Worm (Caenorhabditis elegans) whole organism, L1 larva: ENCODE measurements around the gene T05G5.5.

Experiments used
- C04F5.9 ChIP-seq: sonication (generic microtip); optimal IDR thresholded peaks from 2 replicates; lab custom pipeline; 2016; ENCODE audit warnings: missing genetic modification characterization, missing compliant biosample characterization
- C16A3.4 ChIP-seq: fragments of 150-350 bp; optimal IDR thresholded peaks from 2 replicates; lab custom pipeline; 2014; ENCODE audit warnings: missing biosample characterization, missing genetic modification characterization
- F16B12.6 ChIP-seq: fragments of 150-350 bp; optimal IDR thresholded peaks from 2 replicates; lab custom pipeline; 2014; ENCODE audit warnings: missing biosample characterization, missing genetic modification characterization
- Y116A8C.19 ChIP-seq: sonication (generic microtip); optimal IDR thresholded peaks from 2 replicates; lab custom pipeline; 2016; ENCODE audit warnings: missing compliant biosample characterization, missing genetic modification characterization, borderline replicate concordance
- alr-1 ChIP-seq: fragments of 200-800 bp; sonication (Bioruptor generic); optimal IDR thresholded peaks from 2 replicates; lab custom pipeline; 2018; ENCODE audit warnings: borderline replicate concordance, mild to moderate bottlenecking, missing genetic modification characterization, missing compliant biosample characterization
- aly-2 ChIP-seq: fragments of 150-350 bp; optimal IDR thresholded peaks from 2 replicates; lab custom pipeline; 2014; ENCODE audit warnings: missing biosample characterization, missing genetic modification characterization
- ama-1 ChIP-seq: fragments of 150-350 bp; optimal IDR thresholded peaks from 2 replicates; lab custom pipeline; 2014
- blmp-1 ChIP-seq: fragments of 150-350 bp; optimal IDR thresholded peaks from 2 replicates; lab custom pipeline; 2014; ENCODE audit warnings: missing biosample characterization, missing genetic modification characterization
- ceh-90 ChIP-seq: sonication (generic microtip); optimal IDR thresholded peaks from 2 replicates; lab custom pipeline; 2016; ENCODE audit warnings: missing genetic modification characterization, missing compliant biosample characterization
- ces-1 ChIP-seq: fragments of 150-350 bp; optimal IDR thresholded peaks from 2 replicates; lab custom pipeline; 2014; ENCODE audit warnings: missing biosample characterization, missing genetic modification reagents, missing genetic modification characterization
- dpl-1 ChIP-seq, 3 experiments: fragments of 150-350 bp in 2 of 3; sonication (generic microtip) in 1 of 3; optimal IDR thresholded peaks; 2 replicates each; lab custom pipeline; 2014 to 2017; ENCODE audit warnings: missing biosample characterization in 3 of 3, missing genetic modification characterization in 3 of 3, missing genetic modification reagents in 3 of 3
- dsc-1 ChIP-seq: sonication (generic microtip); optimal IDR thresholded peaks from 2 replicates; lab custom pipeline; 2016; ENCODE audit warnings: mild to moderate bottlenecking, missing genetic modification characterization, missing compliant biosample characterization
- egl-27 ChIP-seq, 2 experiments: fragments of 150-350 bp in 1 of 2; sonication (generic microtip); optimal IDR thresholded peaks; 3 replicates each; lab custom pipeline; 2017 to 2018; ENCODE audit warnings: missing biosample characterization in 2 of 2, missing genetic modification characterization in 2 of 2, missing genetic modification reagents in 2 of 2
- ets-5 ChIP-seq: fragments of 200-800 bp; sonication (Bioruptor generic); IDR thresholded peaks from 2 replicates; pipeline ENCODE4 v1.3.6; 2022; ENCODE audit warnings: missing genetic modification characterization, missing compliant biosample characterization
- fkh-10 ChIP-seq: sonication (generic microtip); optimal IDR thresholded peaks from 2 replicates; lab custom pipeline; 2017; ENCODE audit warnings: missing biosample characterization, missing genetic modification reagents, missing genetic modification characterization
- fkh-4 ChIP-seq: sonication (generic microtip); optimal IDR thresholded peaks from 2 replicates; lab custom pipeline; 2016; ENCODE audit warnings: missing compliant biosample characterization, missing genetic modification characterization, borderline replicate concordance
- fos-1 ChIP-seq: fragments of 150-350 bp; optimal IDR thresholded peaks from 2 replicates; lab custom pipeline; 2014; ENCODE audit warnings: missing biosample characterization, missing genetic modification characterization
- grh-1 ChIP-seq: fragments of 200-800 bp; sonication (Bioruptor generic); IDR thresholded peaks from 2 replicates; pipeline ENCODE4 v1.3.6; 2022; ENCODE audit warnings: missing genetic modification reagents, missing genetic modification characterization, missing compliant biosample characterization
- hlh-17 ChIP-seq: fragments of 200-800 bp; sonication (Bioruptor generic); optimal IDR thresholded peaks from 2 replicates; lab custom pipeline; 2018; ENCODE audit warnings: missing genetic modification characterization, mild to moderate bottlenecking, missing compliant biosample characterization, moderate library complexity, borderline replicate concordance
- irx-1 ChIP-seq: sonication (generic microtip); optimal IDR thresholded peaks from 2 replicates; lab custom pipeline; 2016; ENCODE audit warnings: missing genetic modification characterization, missing compliant biosample characterization
- isw-1 ChIP-seq: fragments of 200-800 bp; sonication (Bioruptor generic); IDR thresholded peaks from 2 replicates; pipeline ENCODE4 v1.3.6; 2022; ENCODE audit warnings: missing genetic modification characterization, missing compliant biosample characterization
- lin-14 ChIP-seq: fragments of 200-800 bp; sonication (Bioruptor generic); optimal IDR thresholded peaks from 2 replicates; lab custom pipeline; 2018; ENCODE audit warnings: mild to moderate bottlenecking, missing genetic modification characterization, moderate library complexity, missing compliant biosample characterization
- lin-39 ChIP-seq: fragments of 150-350 bp; optimal IDR thresholded peaks from 2 replicates; lab custom pipeline; 2014; ENCODE audit warnings: missing biosample characterization, missing genetic modification reagents, missing genetic modification characterization
- lir-3 ChIP-seq: sonication (generic microtip); optimal IDR thresholded peaks from 2 replicates; lab custom pipeline; 2016; ENCODE audit warnings: mild to moderate bottlenecking, missing genetic modification characterization, moderate library complexity, missing compliant biosample characterization; ENCODE audit not compliant: poor library complexity
- lsy-2 ChIP-seq, 2 experiments: fragments of 150-350 bp; optimal IDR thresholded peaks; 2 replicates each; lab custom pipeline; 2014; ENCODE audit warnings: missing biosample characterization in 2 of 2, missing genetic modification characterization in 2 of 2
- mdl-1 ChIP-seq, 2 experiments: fragments of 150-350 bp; optimal IDR thresholded peaks; 2 replicates each; lab custom pipeline; 2014 to 2017; ENCODE audit warnings: missing biosample characterization in 2 of 2, missing genetic modification characterization in 2 of 2, inconsistent platforms in 1 of 2
- mef-2 ChIP-seq: fragments of 150-350 bp; optimal IDR thresholded peaks from 2 replicates; lab custom pipeline; 2014; ENCODE audit warnings: missing biosample characterization, missing genetic modification characterization
- nhr-11 ChIP-seq: fragments of 150-350 bp; optimal IDR thresholded peaks from 2 replicates; lab custom pipeline; 2014; ENCODE audit warnings: missing biosample characterization, missing genetic modification characterization
- nhr-12 ChIP-seq: sonication (generic microtip); optimal IDR thresholded peaks from 2 replicates; lab custom pipeline; 2017; ENCODE audit warnings: missing biosample characterization, missing genetic modification characterization
- nhr-19 ChIP-seq: fragments of 200-800 bp; sonication (Bioruptor generic); conservative IDR thresholded peaks from 2 replicates; pipeline ENCODE4 v1.3.6; 2022; ENCODE audit warnings: missing genetic modification characterization, missing compliant biosample characterization
- nhr-20 ChIP-seq: sonication (generic microtip); optimal IDR thresholded peaks from 2 replicates; lab custom pipeline; 2016; ENCODE audit warnings: mild to moderate bottlenecking, missing genetic modification characterization, missing compliant biosample characterization
- nhr-28 ChIP-seq: fragments of 150-350 bp; optimal IDR thresholded peaks from 2 replicates; lab custom pipeline; 2014; ENCODE audit warnings: missing biosample characterization, missing genetic modification characterization
- nhr-47 ChIP-seq: sonication (generic microtip); optimal IDR thresholded peaks from 2 replicates; lab custom pipeline; 2016; ENCODE audit warnings: mild to moderate bottlenecking, missing genetic modification characterization, moderate library complexity, missing compliant biosample characterization
- nhr-71 ChIP-seq: sonication (generic microtip); optimal IDR thresholded peaks from 2 replicates; lab custom pipeline; 2016; ENCODE audit warnings: mild to moderate bottlenecking, missing genetic modification characterization, moderate library complexity, missing compliant biosample characterization
- nhr-77 ChIP-seq: fragments of 150-350 bp; optimal IDR thresholded peaks from 2 replicates; lab custom pipeline; 2014; ENCODE audit warnings: missing biosample characterization, missing genetic modification characterization
- nhr-85 ChIP-seq: sonication (generic microtip); peaks from one replicate; lab custom pipeline; 2016; ENCODE audit warnings: missing genetic modification characterization, inconsistent platforms, missing compliant biosample characterization
- nhr-90 ChIP-seq: sonication (generic microtip); optimal IDR thresholded peaks from 2 replicates; lab custom pipeline; 2016; ENCODE audit warnings: mild to moderate bottlenecking, missing genetic modification characterization, missing compliant biosample characterization; ENCODE audit not compliant: poor library complexity
- pag-3 ChIP-seq: sonication (generic microtip); optimal IDR thresholded peaks from 2 replicates; lab custom pipeline; 2017; ENCODE audit warnings: missing genetic modification characterization, mild to moderate bottlenecking, missing compliant biosample characterization, antibody characterized with exemption, borderline replicate concordance; ENCODE audit not compliant: insufficient read depth
- pqm-1 ChIP-seq: sonication (generic microtip); optimal IDR thresholded peaks from 3 replicates; lab custom pipeline; 2017; ENCODE audit warnings: missing biosample characterization, missing genetic modification characterization
- rnt-1 ChIP-seq: sonication (generic microtip); optimal IDR thresholded peaks from 2 replicates; lab custom pipeline; 2016; ENCODE audit warnings: mild to moderate bottlenecking, missing genetic modification characterization, moderate library complexity, missing compliant biosample characterization
- snpc-4 ChIP-seq: fragments of 150-350 bp; optimal IDR thresholded peaks from 2 replicates; lab custom pipeline; 2014; ENCODE audit warnings: missing biosample characterization, missing genetic modification characterization
- snu-23 ChIP-seq: sonication (generic microtip); optimal IDR thresholded peaks from 2 replicates; lab custom pipeline; 2016; ENCODE audit warnings: missing genetic modification characterization, missing compliant biosample characterization
- sup-37 ChIP-seq: fragments of 200-800 bp; sonication (Bioruptor generic); optimal IDR thresholded peaks from 2 replicates; lab custom pipeline; 2018; ENCODE audit warnings: mild to moderate bottlenecking, missing genetic modification characterization, missing compliant biosample characterization
- swsn-7 ChIP-seq: sonication (generic microtip); optimal IDR thresholded peaks from 2 replicates; lab custom pipeline; 2016; ENCODE audit warnings: missing genetic modification characterization, missing compliant biosample characterization
- tbx-2 ChIP-seq: sonication (generic microtip); optimal IDR thresholded peaks from 2 replicates; lab custom pipeline; 2016; ENCODE audit warnings: missing genetic modification characterization, missing compliant biosample characterization
- unc-130 ChIP-seq: fragments of 150-350 bp; optimal IDR thresholded peaks from 2 replicates; lab custom pipeline; 2017; ENCODE audit warnings: missing biosample characterization, missing genetic modification characterization, inconsistent platforms
- unc-86 ChIP-seq: sonication (generic microtip); optimal IDR thresholded peaks from 2 replicates; lab custom pipeline; 2016; ENCODE audit warnings: missing genetic modification characterization, missing compliant biosample characterization
- unc-98 ChIP-seq: fragments of 200-800 bp; sonication (Bioruptor generic); IDR thresholded peaks from 2 replicates; pipeline ENCODE4 v1.3.6; 2022; ENCODE audit warnings: missing genetic modification characterization, missing compliant biosample characterization
- vab-15 ChIP-seq: sonication (generic microtip); optimal IDR thresholded peaks from 2 replicates; lab custom pipeline; 2017; ENCODE audit warnings: missing genotype, mild to moderate bottlenecking, missing genetic modification characterization, missing compliant biosample characterization
- xbp-1 ChIP-seq: sonication (generic microtip); optimal IDR thresholded peaks from 2 replicates; lab custom pipeline; 2016; ENCODE audit warnings: missing genetic modification characterization, missing compliant biosample characterization
- ztf-11 ChIP-seq, 2 experiments: sonication (generic microtip); optimal IDR thresholded peaks; 2 replicates each; lab custom pipeline; 2016 to 2017; ENCODE audit warnings: missing genetic modification characterization in 2 of 2, missing biosample characterization in 1 of 2, missing compliant biosample characterization in 1 of 2
- ztf-4 ChIP-seq: fragments of 150-350 bp; optimal IDR thresholded peaks from 2 replicates; lab custom pipeline; 2014; ENCODE audit warnings: missing biosample characterization, missing genetic modification characterization

T05G5.5 gene

ce11 chrIII:9780665-9781304 is 29.6 kb upstream of the T05G5.5 start, which contains the start of gene vha-1 (continued):
- peak; percentile 64 for TF ChIP-seq F16B12.6 (tag; lab: Kevin White, UChicago)
- no peak for TF ChIP-seq alr-1 (tag; lab: Kevin White, UChicago)
- TF ChIP-seq blmp-1 (tag; lab: Kevin White, UChicago) = peak; percentile 57
- peak in 1 of 2 experiments; percentile 81 for TF ChIP-seq mdl-1 (tag; optimal IDR thresholded peaks at IDR 0.05; lab: Kevin White, UChicago)
- peak; percentile 93 for TF ChIP-seq lin-14 (GFP tag; lab: Kevin White, UChicago)
- TF ChIP-seq nhr-11 = no peak
- peak; percentile 88 for TF ChIP-seq nhr-20 (tag; lab: Kevin White, UChicago)
- TF ChIP-seq C16A3.4 (tag; lab: Kevin White, UChicago) = peak; percentile 91
- peak; percentile 67 for TF ChIP-seq xbp-1
- TF ChIP-seq pag-3 (tag; lab: Kevin White, UChicago) = no peak
- peak; percentile 43 for TF ChIP-seq snpc-4 (tag; lab: Kevin White, UChicago)
- TF ChIP-seq dpl-1 (GFP tag; optimal IDR thresholded peaks at IDR 0.05; lab: Kevin White, UChicago) = peak; percentile 76 to 82 (median 80)
- peak; percentile 24 for TF ChIP-seq vab-15 (tag; lab: Kevin White, UChicago)
- TF ChIP-seq unc-86 (tag; lab: Kevin White, UChicago) = peak; percentile 55
- peak; percentile 56 for TF ChIP-seq ama-1 (lab: Kevin White, UChicago)
- peak in 1 of 2 experiments; percentile 18 for TF ChIP-seq ztf-11 (tag; optimal IDR thresholded peaks at IDR 0.05; lab: Kevin White, UChicago)
- TF ChIP-seq ceh-90 (tag; lab: Kevin White, UChicago) = no peak
- TF ChIP-seq nhr-71 (tag; lab: Kevin White, UChicago) = peak; percentile 90
- TF ChIP-seq egl-27 (tag; optimal IDR thresholded peaks at IDR 0.05; lab: Kevin White, UChicago) = no peak
- TF ChIP-seq nhr-47 (tag; lab: Kevin White, UChicago) = peak; percentile 78
- peak; percentile 34 for TF ChIP-seq lir-3 (tag; lab: Kevin White, UChicago)
- peak; percentile 71 for TF ChIP-seq nhr-90
- TF ChIP-seq grh-1 (GFP tag; lab: Robert Waterston, UW) = peak; percentile 52
- peak; percentile 73 for TF ChIP-seq unc-130 (tag; lab: Kevin White, UChicago)
- peak; percentile 25 for TF ChIP-seq aly-2
- peak; percentile 94 for TF ChIP-seq snu-23
- TF ChIP-seq unc-98 (GFP tag; lab: Robert Waterston, UW) = no peak
- TF ChIP-seq ces-1 (GFP tag; lab: Kevin White, UChicago) = no peak
- peak; percentile 53 for TF ChIP-seq nhr-19 (GFP tag; lab: Robert Waterston, UW)
- TF ChIP-seq mef-2 (tag; lab: Kevin White, UChicago) = no peak
- peak; percentile 81 for TF ChIP-seq tbx-2 (tag; lab: Kevin White, UChicago)
- no peak for TF ChIP-seq Y116A8C.19 (tag; lab: Kevin White, UChicago)
- TF ChIP-seq C04F5.9 (tag; lab: Kevin White, UChicago) = no peak
- TF ChIP-seq fkh-10 = peak; percentile 2
- TF ChIP-seq nhr-12 = no peak
- TF ChIP-seq nhr-28 = no peak
- TF ChIP-seq nhr-85 (tag; lab: Kevin White, UChicago) = peak; percentile 85
- no peak for TF ChIP-seq ets-5 (GFP tag; lab: Robert Waterston, UW)
- TF ChIP-seq nhr-77 = peak; percentile 90
- TF ChIP-seq dsc-1 = no peak
- TF ChIP-seq ztf-4 (tag; lab: Kevin White, UChicago) = no peak
- TF ChIP-seq rnt-1 (tag; lab: Kevin White, UChicago) = peak; percentile 73
- no peak for TF ChIP-seq lin-39 (tag; lab: Kevin White, UChicago)
- TF ChIP-seq swsn-7 (tag; lab: Kevin White, UChicago) = peak; percentile 73
- peak; percentile 61 for TF ChIP-seq fos-1 (tag; lab: Kevin White, UChicago)
- no peak for TF ChIP-seq sup-37 (GFP tag; lab: Kevin White, UChicago)
- TF ChIP-seq lsy-2 (tag; optimal IDR thresholded peaks at IDR 0.05; lab: Kevin White, UChicago) = peak; percentile 86 to 97
- TF ChIP-seq pqm-1 = no peak
- TF ChIP-seq isw-1 (GFP tag; lab: Robert Waterston, UW) = peak; percentile 73
- no peak for TF ChIP-seq irx-1 (tag; lab: Kevin White, UChicago)
- no peak for TF ChIP-seq hlh-17 (GFP tag; lab: Kevin White, UChicago)
- TF ChIP-seq fkh-4 (tag; lab: Kevin White, UChicago) = no peak
